Fruit fly (Drosophila melanogaster) whole organism, embryonic: Measurements from ENCODE around the gene shf.

ENCODE experiments used
- Atf6 ChIP-seq: fragments of 200-800 bp; sonication (Bioruptor generic); IDR thresholded peaks from 2 replicates; pipeline ENCODE4 v1.3.6; 2022; ENCODE audit warnings: missing biosample characterization, missing genetic modification characterization
- Blimp-1 ChIP-seq: fragments of 200-800 bp; sonication (Bioruptor generic); optimal IDR thresholded peaks from 3 replicates; lab custom pipeline; 2018; ENCODE audit warnings: missing biosample characterization, missing genetic modification characterization, mild to moderate bottlenecking, moderate library complexity, missing genetic modification reagents
- CG11085 ChIP-seq: fragments of 200-800 bp; sonication (Bioruptor generic); IDR thresholded peaks from 2 replicates; pipeline ENCODE4 v1.3.6; 2022; ENCODE audit warnings: missing biosample characterization, missing genetic modification characterization
- CG12071 ChIP-seq: fragments of 200-800 bp; sonication (Bioruptor generic); optimal IDR thresholded peaks from 3 replicates; lab custom pipeline; 2018; ENCODE audit warnings: missing biosample characterization, mild to moderate bottlenecking, missing genetic modification characterization
- CG13296 ChIP-seq: fragments of 200-800 bp; sonication (Bioruptor generic); optimal IDR thresholded peaks from 3 replicates; lab custom pipeline; 2018; ENCODE audit warnings: missing biosample characterization, mild to moderate bottlenecking, missing genetic modification characterization
- CG13424 ChIP-seq: fragments of 200-800 bp; sonication (Bioruptor generic); optimal IDR thresholded peaks from 2 replicates; lab custom pipeline; 2019; ENCODE audit warnings: missing biosample characterization, mild to moderate bottlenecking, missing genetic modification characterization, moderate library complexity
- CG15269 ChIP-seq: fragments of 200-800 bp; sonication (Bioruptor generic); optimal IDR thresholded peaks from 2 replicates; lab custom pipeline; 2018; ENCODE audit warnings: missing biosample characterization, mild to moderate bottlenecking, missing genetic modification characterization, moderate library complexity
- CG15479 ChIP-seq: fragments of 200-800 bp; sonication (Bioruptor generic); optimal IDR thresholded peaks from 3 replicates; lab custom pipeline; 2019; ENCODE audit warnings: missing biosample characterization, mild to moderate bottlenecking, missing genetic modification characterization, moderate library complexity
- CG17568 ChIP-seq: fragments of 200-800 bp; sonication (Bioruptor generic); optimal IDR thresholded peaks from 2 replicates; lab custom pipeline; 2018; ENCODE audit warnings: missing biosample characterization, mild to moderate bottlenecking, missing genetic modification characterization, moderate library complexity
- CG18619 ChIP-seq: fragments of 200-800 bp; sonication (Bioruptor generic); optimal IDR thresholded peaks from 3 replicates; lab custom pipeline; 2017; ENCODE audit warnings: missing biosample characterization, mild to moderate bottlenecking, missing genetic modification characterization
- CG2678 ChIP-seq: fragments of 200-800 bp; sonication (Bioruptor generic); optimal IDR thresholded peaks from 3 replicates; lab custom pipeline; 2019; ENCODE audit warnings: missing biosample characterization, mild to moderate bottlenecking, missing genetic modification characterization, moderate library complexity
- CG3281 ChIP-seq: fragments of 200-800 bp; sonication (Bioruptor generic); optimal IDR thresholded peaks from 3 replicates; lab custom pipeline; 2017; ENCODE audit warnings: missing biosample characterization, mild to moderate bottlenecking, missing genetic modification characterization
- CG8290 ChIP-seq, 3 experiments: fragments of 200-800 bp; sonication (Bioruptor generic); optimal IDR thresholded peaks; 2 replicates each; lab custom pipeline; 2016 to 2019; ENCODE audit warnings: missing biosample characterization in 3 of 3, missing genetic modification characterization in 3 of 3, mild to moderate bottlenecking in 2 of 3, moderate library complexity in 1 of 3
- Hr51 ChIP-seq, 2 experiments: fragments of 200-800 bp; sonication (Bioruptor generic); optimal IDR thresholded peaks; 2 replicates in 1 of 2; 3 replicates in 1 of 2; lab custom pipeline; 2016 to 2018; ENCODE audit warnings: missing biosample characterization in 2 of 2, missing genetic modification characterization in 2 of 2, mild to moderate bottlenecking in 1 of 2, moderate library complexity in 1 of 2
- Lhr ChIP-seq: fragments of 200-800 bp; sonication (Bioruptor generic); optimal IDR thresholded peaks from 3 replicates; lab custom pipeline; 2017; ENCODE audit warnings: mild to moderate bottlenecking, missing biosample characterization, missing genetic modification reagents, missing genetic modification characterization
- Med ChIP-seq: fragments of 200-800 bp; sonication (Bioruptor generic); peaks from one replicate; lab custom pipeline; 2016; ENCODE audit warnings: missing biosample characterization, missing genetic modification characterization, mild to moderate bottlenecking, inconsistent platforms, moderate library complexity
- Myb ChIP-seq: fragments of 200-800 bp; sonication (Bioruptor generic); optimal IDR thresholded peaks from 2 replicates; lab custom pipeline; 2016; ENCODE audit warnings: missing biosample characterization, missing genetic modification characterization
- Sry-β ChIP-seq: fragments of 200-800 bp; sonication (Bioruptor generic); optimal IDR thresholded peaks from 2 replicates; lab custom pipeline; 2018; ENCODE audit warnings: missing biosample characterization, mild to moderate bottlenecking, missing genetic modification characterization, moderate library complexity
- ap ChIP-seq: fragments of 200-800 bp; sonication (Bioruptor generic); IDR thresholded peaks from 2 replicates; pipeline ENCODE4 v1.3.6; 2022; ENCODE audit warnings: missing biosample characterization, missing genetic modification characterization
- bab2 ChIP-seq: fragments of 200-800 bp; sonication (Bioruptor generic); optimal IDR thresholded peaks from 2 replicates; lab custom pipeline; 2016; ENCODE audit warnings: missing biosample characterization, missing genetic modification characterization
- br ChIP-seq: fragments of >200 bp; optimal IDR thresholded peaks from 2 replicates; lab custom pipeline; 2017
- chinmo ChIP-seq: fragments of 200-800 bp; sonication (Bioruptor generic); IDR thresholded peaks from 4 replicates; pipeline ENCODE4 v1.3.6; 2022; ENCODE audit warnings: missing biosample characterization, missing genetic modification characterization; ENCODE audit not compliant: partially characterized antibody
- fd64A ChIP-seq: fragments of 200-800 bp; sonication (Bioruptor generic); optimal IDR thresholded peaks from 3 replicates; lab custom pipeline; 2018; ENCODE audit warnings: missing biosample characterization, mild to moderate bottlenecking, missing genetic modification characterization
- fd96Cb ChIP-seq: fragments of 200-800 bp; sonication (Bioruptor generic); optimal IDR thresholded peaks from 2 replicates; lab custom pipeline; 2018; ENCODE audit warnings: missing biosample characterization, mild to moderate bottlenecking, missing genetic modification characterization, moderate library complexity
- grau ChIP-seq: fragments of 200-800 bp; optimal IDR thresholded peaks from 3 replicates; lab custom pipeline; 2019; ENCODE audit warnings: missing biosample characterization, mild to moderate bottlenecking, missing genetic modification characterization, moderate library complexity
- hkb ChIP-seq, 2 experiments: fragments of 200-800 bp in 1 of 2; fragments of >200 bp in 1 of 2; sonication (Bioruptor generic) in 1 of 2; IDR thresholded peaks in 1 of 2; optimal IDR thresholded peaks in 1 of 2; 2 replicates each; pipeline versions ENCODE4 v1.3.6 to Lab custom; 2017 to 2022; ENCODE audit warnings: missing biosample characterization in 1 of 2, missing genetic modification characterization in 1 of 2
- kni ChIP-seq: fragments of 200-800 bp; sonication (Bioruptor generic); optimal IDR thresholded peaks from 3 replicates; lab custom pipeline; 2017; ENCODE audit warnings: mild to moderate bottlenecking, missing biosample characterization, missing genetic modification reagents, missing genetic modification characterization
- mam ChIP-seq: fragments of 200-800 bp; sonication (Bioruptor generic); optimal IDR thresholded peaks from 3 replicates; lab custom pipeline; 2016; ENCODE audit warnings: missing biosample characterization, missing genetic modification characterization
- mirr ChIP-seq: fragments of 200-800 bp; sonication (Bioruptor generic); optimal IDR thresholded peaks from 3 replicates; lab custom pipeline; 2018; ENCODE audit warnings: missing biosample characterization, mild to moderate bottlenecking, missing genetic modification characterization
- nom ChIP-seq: fragments of 200-800 bp; sonication (Bioruptor generic); optimal IDR thresholded peaks from 2 replicates; lab custom pipeline; 2017; ENCODE audit warnings: missing biosample characterization, missing genetic modification characterization, mild to moderate bottlenecking, moderate library complexity, missing genetic modification reagents
- otp ChIP-seq: fragments of 200-800 bp; sonication (Bioruptor generic); IDR thresholded peaks from 3 replicates; pipeline ENCODE4, ENCODE4 v1.3.6; 2022; ENCODE audit warnings: missing biosample characterization, missing genetic modification characterization
- row ChIP-seq: fragments of 200-800 bp; sonication (Bioruptor generic); IDR thresholded peaks from 3 replicates; pipeline ENCODE4 v1.3.6; 2022; ENCODE audit warnings: missing biosample characterization, missing genetic modification characterization
- sens ChIP-seq: fragments of 200-800 bp; sonication (Bioruptor generic); peaks from one replicate; lab custom pipeline; 2016; ENCODE audit warnings: missing biosample characterization, missing genetic modification characterization
- sug ChIP-seq: fragments of 200-800 bp; optimal IDR thresholded peaks from 2 replicates; lab custom pipeline; 2019; ENCODE audit warnings: missing biosample characterization, mild to moderate bottlenecking, missing genetic modification characterization, moderate library complexity
- tio ChIP-seq: fragments of 200-800 bp; sonication (Bioruptor generic); optimal IDR thresholded peaks from 2 replicates; lab custom pipeline; 2017; ENCODE audit warnings: missing biosample characterization, missing genetic modification characterization, inconsistent platforms
- tup ChIP-seq: fragments of 200-800 bp; sonication (Bioruptor generic); optimal IDR thresholded peaks from 2 replicates; lab custom pipeline; 2016; ENCODE audit warnings: missing biosample characterization, mild to moderate bottlenecking, missing genetic modification characterization, moderate library complexity

shf gene

DNA sequence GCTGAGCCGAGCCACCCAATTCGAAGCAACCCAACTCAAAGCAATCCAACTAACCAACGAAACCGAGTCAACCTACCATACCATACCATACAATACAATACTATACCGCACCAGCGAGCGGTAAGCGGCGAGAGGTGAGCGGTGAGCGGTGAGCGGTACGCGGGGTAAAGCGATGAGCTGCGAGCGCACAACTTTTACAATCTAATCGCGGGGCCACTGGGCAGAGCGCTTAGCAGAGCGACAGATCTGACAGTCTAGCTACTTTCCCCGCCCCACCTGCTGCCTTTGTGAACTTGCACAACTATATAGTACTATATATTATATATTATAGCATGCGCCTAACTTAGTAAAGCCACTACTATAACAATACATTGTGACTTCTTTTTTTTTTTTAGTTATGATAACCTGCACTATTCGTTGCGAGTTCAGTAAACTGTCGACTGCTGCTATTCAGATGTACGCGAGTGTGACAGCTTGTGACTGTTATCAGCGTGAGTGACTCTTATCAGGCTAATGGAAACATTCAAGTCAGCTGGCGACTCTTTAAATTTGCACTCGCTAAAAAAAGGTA is 21.4 kb upstream of the shf start (continued):
- TF ChIP-seq tio (no peak), Myb (no peak), Lhr (peak; percentile 9), Sry-β (GFP tag; lab: Kevin White, UChicago) (peak; percentile 88), br (no peak), CG18619 (GFP tag; lab: Kevin White, UChicago) (peak; percentile 46), grau (tag; lab: Kevin White, UChicago) (peak; percentile 38), tup (GFP tag; lab: Kevin White, UChicago) (no peak), hkb (optimal IDR thresholded peaks at IDR 0.05; lab: Kevin White, UChicago) (no peak), hkb (GFP tag; IDR thresholded peaks at IDR 0.05; lab: Robert Waterston, UW) (0 out of 2 replicates have a peak, but pooled peaks have one; percentile 10), CG17568 (GFP tag; lab: Kevin White, UChicago) (peak; percentile 33), otp (GFP tag; lab: Robert Waterston, UW) (0 out of 3 replicates have a peak, but pooled peaks have one; percentile 24)

DNA sequence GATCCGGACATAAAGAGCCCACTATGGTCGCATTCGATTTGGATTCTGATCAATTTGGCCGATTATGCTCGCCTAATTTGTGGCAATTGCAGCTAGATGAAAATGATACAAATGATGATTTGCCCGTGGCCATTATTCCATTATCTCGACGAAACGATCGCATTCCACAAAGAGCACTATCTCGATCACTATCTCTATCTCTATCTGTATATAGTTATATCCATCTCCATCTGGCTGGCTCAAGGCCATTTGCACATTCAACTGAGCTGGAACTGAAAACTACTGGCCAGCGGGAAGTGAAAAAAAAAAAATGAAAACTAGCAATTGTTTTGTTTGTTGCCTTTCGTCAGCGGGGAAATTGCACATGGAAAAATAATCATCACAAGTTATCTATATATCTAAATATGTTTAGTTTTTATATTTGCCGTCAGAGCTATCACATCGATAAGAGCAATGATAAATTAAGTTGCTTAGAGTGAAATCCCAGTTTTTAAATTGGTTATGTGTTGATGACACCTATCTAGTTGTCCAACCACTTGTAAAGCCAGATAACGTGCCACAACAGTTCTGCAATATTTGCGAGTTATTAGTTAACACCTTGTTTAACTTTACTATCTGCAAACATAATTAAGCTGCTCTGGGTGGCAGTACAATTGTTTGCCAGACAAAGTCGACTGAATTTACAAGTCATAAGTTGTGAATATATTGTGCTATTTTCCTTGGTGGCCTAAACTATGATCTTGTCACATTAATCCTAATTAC is 20.0 kb upstream of the shf start:
- TF ChIP-seq CG13424 (tag; lab: Kevin White, UChicago), result peak; percentile 10
- TF ChIP-seq Hr51 (GFP tag; optimal IDR thresholded peaks at IDR 0.05; lab: Kevin White, UChicago), result peak in 1 of 2 experiments; percentile 10
- TF ChIP-seq sens (GFP tag; lab: Kevin White, UChicago), result peak; percentile 54
- no peak for TF ChIP-seq nom (GFP tag; lab: Kevin White, UChicago)
- TF ChIP-seq CG3281, result peak; percentile 10
- TF ChIP-seq CG15269 (tag; lab: Kevin White, UChicago), result peak; percentile 21
- TF ChIP-seq CG13296, result peak; percentile 57
- TF ChIP-seq Med (GFP tag; lab: Kevin White, UChicago), result peak; percentile 12
- TF ChIP-seq chinmo (GFP tag; lab: Robert Waterston, UW), result 0 out of 4 replicates have a peak, but pooled peaks have one; percentile 26
- no peak for TF ChIP-seq CG8290 (GFP tag; optimal IDR thresholded peaks at IDR 0.05; lab: Kevin White, UChicago)
- TF ChIP-seq CG8290 (tag; optimal IDR thresholded peaks at IDR 0.05; lab: Kevin White, UChicago), result peak in 1 of 2 experiments; percentile 49
- peak; percentile 25 for TF ChIP-seq CG2678 (tag; lab: Kevin White, UChicago)
- no peak for TF ChIP-seq Atf6 (GFP tag; lab: Robert Waterston, UW)
- no peak for TF ChIP-seq fd64A (GFP tag; lab: Kevin White, UChicago)
- peak; percentile 25 for TF ChIP-seq CG12071 (GFP tag; lab: Kevin White, UChicago)
- peak; percentile 0 for TF ChIP-seq sug (tag; lab: Kevin White, UChicago)
- no peak for TF ChIP-seq mam
- peak; percentile 10 for TF ChIP-seq mirr (GFP tag; lab: Kevin White, UChicago)
- TF ChIP-seq bab2, result no peak

DNA sequence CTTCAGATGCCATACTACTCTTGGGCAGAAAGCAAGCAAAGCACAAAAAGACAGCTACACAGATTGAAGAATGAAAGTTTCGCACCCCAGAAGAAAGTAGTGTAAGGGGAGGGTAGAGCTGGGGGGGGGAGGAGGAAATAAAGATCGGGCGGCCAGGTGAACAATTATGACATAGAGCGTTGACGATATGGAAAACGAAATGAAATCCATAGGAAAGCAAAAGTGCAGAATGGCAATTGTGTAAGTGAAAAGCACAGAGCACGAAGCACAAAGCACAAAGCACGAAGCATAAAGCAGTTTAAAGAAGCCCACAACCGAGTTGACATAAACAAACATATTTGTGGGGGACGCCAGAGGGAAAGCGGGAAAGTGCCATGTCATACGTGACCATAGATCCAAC is 17.5 kb upstream of the shf start:
- TF ChIP-seq CG15479 (no peak), ap (GFP tag; lab: Robert Waterston, UW) (no peak), fd96Cb (no peak), CG11085 (GFP tag; lab: Robert Waterston, UW) (no peak), CG2678 (tag; lab: Kevin White, UChicago) (no peak), Blimp-1 (GFP tag; lab: Kevin White, UChicago) (peak; percentile 90), kni (GFP tag; lab: Kevin White, UChicago) (peak; percentile 68), row (no peak)
